Fruit fly (Drosophila melanogaster) Kc167 (cell line): ENCODE measurements around the gene CG43897.

Experiments used
- Myc ChIP-seq: fragments of >200 bp; optimal IDR thresholded peaks from 2 replicates; lab custom pipeline; 2017; ENCODE audit warnings: missing external identifiers
- Sin3A ChIP-seq: fragments of >200 bp; optimal IDR thresholded peaks from 2 replicates; lab custom pipeline; 2018; ENCODE audit warnings: missing external identifiers
- h ChIP-seq: fragments of >200 bp; optimal IDR thresholded peaks from 3 replicates; lab custom pipeline; 2018; ENCODE audit warnings: missing external identifiers
- insv ChIP-seq: fragments of >200 bp; optimal IDR thresholded peaks from 3 replicates; lab custom pipeline; 2018; ENCODE audit warnings: missing external identifiers
- psq ChIP-seq: fragments of >200 bp; optimal IDR thresholded peaks from 2 replicates; lab custom pipeline; 2017; ENCODE audit warnings: missing external identifiers
- ttk ChIP-seq: sonication (Bioruptor generic); optimal IDR thresholded peaks from 2 replicates; lab custom pipeline; 2017; ENCODE audit warnings: missing external identifiers

The CG43897 gene

dm6 chr3L:9865053-9865442 is 51.4 kb downstream of the CG43897 start:
- TF ChIP-seq psq (no peak), h (lab: Kevin White, UChicago) (no peak), ttk (lab: Kevin White, UChicago) (no peak), Myc (no peak), insv (lab: Kevin White, UChicago) (no peak), Sin3A (lab: Kevin White, UChicago) (no peak)

- TF ChIP-seq Myc (no peak), Sin3A (lab: Kevin White, UChicago) (no peak), ttk (lab: Kevin White, UChicago) (no peak), psq (no peak), insv (lab: Kevin White, UChicago) (no peak), h (lab: Kevin White, UChicago) (no peak)
These were observed 58.4 kb downstream of the CG43897 start for dm6 chr3L:9872035-9872434.

DNA sequence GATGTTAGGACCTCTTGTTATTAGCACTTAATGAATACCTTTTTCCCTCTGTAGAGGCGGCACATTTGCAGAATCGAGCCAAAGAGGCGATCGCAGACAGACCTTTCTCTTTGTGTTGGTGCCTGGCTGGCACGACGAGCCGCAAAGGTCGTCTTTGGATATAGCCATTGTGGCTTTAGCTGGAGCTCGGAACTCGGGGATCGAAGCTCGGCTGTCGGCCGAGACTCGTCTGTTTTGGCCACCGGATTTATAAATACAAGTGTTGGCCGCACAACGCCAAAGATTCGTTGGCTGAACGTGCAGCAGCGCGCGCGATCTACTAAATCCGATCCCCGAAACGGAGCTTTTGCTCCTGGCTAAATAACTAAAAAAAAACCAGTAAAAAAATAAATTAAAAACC is 65.0 kb downstream of the CG43897 start, which contains the start of gene CG34382:
Gene CG34382, plus strand, starts transcription at position 301 of the 400 bp plus-strand sequence.
- TF ChIP-seq Sin3A (lab: Kevin White, UChicago) (no peak), Myc (no peak), insv (lab: Kevin White, UChicago) (no peak), h (lab: Kevin White, UChicago) (no peak), ttk (lab: Kevin White, UChicago) (no peak), psq (no peak)
